Worm (Caenorhabditis elegans) whole organism, L3 larva: ENCODE measurements around the gene tbc-16.

Experiments
- aly-2 ChIP-seq: fragments of 150-350 bp; optimal IDR thresholded peaks from 2 replicates; lab custom pipeline; 2014; ENCODE audit warnings: missing biosample characterization, missing genetic modification characterization
- ceh-82 ChIP-seq: fragments of 150-350 bp; optimal IDR thresholded peaks from 2 replicates; lab custom pipeline; 2014; ENCODE audit warnings: missing biosample characterization, missing genetic modification characterization
- elt-1 ChIP-seq: fragments of 150-350 bp; optimal IDR thresholded peaks from 2 replicates; lab custom pipeline; 2014; ENCODE audit warnings: missing biosample characterization, missing genetic modification characterization
- eor-1 ChIP-seq, 2 experiments: fragments of 150-350 bp; optimal IDR thresholded peaks; 2 replicates each; lab custom pipeline; 2014 to 2018; ENCODE audit warnings: missing biosample characterization in 2 of 2, missing genetic modification characterization in 2 of 2
- nfya-1 ChIP-seq: sonication (generic microtip); optimal IDR thresholded peaks from 2 replicates; lab custom pipeline; 2017; ENCODE audit warnings: missing genetic modification characterization, mild to moderate bottlenecking, missing compliant biosample characterization, antibody characterized with exemption, moderate library complexity; ENCODE audit not compliant: insufficient read depth
- nhr-67 ChIP-seq: fragments of 150-350 bp; optimal IDR thresholded peaks from 2 replicates; lab custom pipeline; 2014; ENCODE audit warnings: missing biosample characterization, missing genetic modification characterization
- nhr-77 ChIP-seq: fragments of 150-350 bp; optimal IDR thresholded peaks from 2 replicates; lab custom pipeline; 2014; ENCODE audit warnings: missing biosample characterization, missing genetic modification characterization
- skn-1 ChIP-seq: fragments of 150-350 bp; optimal IDR thresholded peaks from 2 replicates; lab custom pipeline; 2014; ENCODE audit warnings: missing biosample characterization, missing genetic modification characterization

DNA sequence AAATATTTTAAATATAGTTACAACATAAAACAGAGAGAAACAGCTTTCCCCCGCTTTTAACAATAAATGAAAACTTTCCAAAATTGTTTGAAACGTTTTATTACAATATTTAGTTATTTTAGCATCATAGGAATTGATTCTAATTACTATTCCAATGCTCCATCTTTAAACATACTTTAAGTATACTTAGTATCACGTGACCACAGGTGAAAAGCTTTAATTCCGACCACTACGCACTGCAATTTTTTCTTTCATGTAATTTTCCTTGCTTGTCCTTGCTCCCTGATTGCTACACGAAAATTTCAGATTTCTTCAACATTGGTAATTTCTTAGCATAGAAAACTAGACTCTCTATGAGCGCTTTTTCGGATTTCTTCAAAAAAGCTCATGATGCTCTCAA lies at the start of gene tbc-16:
- TF ChIP-seq elt-1 (no peak), nhr-67 (no peak), nhr-77 (tag; lab: Kevin White, UChicago) (no peak), nfya-1 (tag; lab: Kevin White, UChicago) (no peak), skn-1 (no peak), ceh-82 (no peak), aly-2 (tag; lab: Kevin White, UChicago) (no peak), eor-1 (tag; optimal IDR thresholded peaks at IDR 0.05; lab: Kevin White, UChicago) (no peak)
